Fruit fly (Drosophila melanogaster): ENCODE results near the gene CG11226.

dm6 chr3L:22880914-22881313 lies 44.0 kb downstream of the CG11226 start, which contains the start of gene slif:
- TF ChIP-seq psq (optimal IDR thresholded peaks at IDR 0.05) (no peak), Myc (optimal IDR thresholded peaks at IDR 0.05) (no peak), h (optimal IDR thresholded peaks at IDR 0.05) (no peak), insv (optimal IDR thresholded peaks at IDR 0.05) (no peak), Sin3A (optimal IDR thresholded peaks at IDR 0.05) (no peak)
